Worm (Caenorhabditis elegans) whole organism, late embryonic: ENCODE measurements around the gene bath-26.

Experiments
- elt-4 ChIP-seq: sonication (generic microtip); optimal IDR thresholded peaks from 2 replicates; lab custom pipeline; 2016; ENCODE audit warnings: missing genetic modification characterization, missing compliant biosample characterization
- hlh-13 ChIP-seq: fragments of 200-800 bp; sonication (Bioruptor generic); optimal IDR thresholded peaks from 2 replicates; lab custom pipeline; 2018; ENCODE audit warnings: mild to moderate bottlenecking, missing genetic modification characterization, missing compliant biosample characterization
- nhr-11 ChIP-seq: fragments of 150-350 bp; optimal IDR thresholded peaks from 2 replicates; lab custom pipeline; 2014; ENCODE audit warnings: missing biosample characterization, missing genetic modification characterization
- ref-2 ChIP-seq: sonication (generic microtip); optimal IDR thresholded peaks from 2 replicates; lab custom pipeline; 2016; ENCODE audit warnings: missing genetic modification characterization, missing compliant biosample characterization
- sox-2 ChIP-seq: fragments of 200-800 bp; sonication (Bioruptor generic); IDR thresholded peaks from 2 replicates; pipeline ENCODE4 v1.3.6; 2022; ENCODE audit warnings: missing genetic modification reagents, missing genetic modification characterization, missing compliant biosample characterization
- ttx-3 ChIP-seq: sonication (generic microtip); optimal IDR thresholded peaks from 2 replicates; lab custom pipeline; 2016; ENCODE audit warnings: missing genetic modification reagents, missing genetic modification characterization, missing compliant biosample characterization

- TF ChIP-seq hlh-13 (GFP tag; lab: Kevin White, UChicago): no peak
- TF ChIP-seq sox-2 (GFP tag; lab: Robert Waterston, UW): no peak
- TF ChIP-seq elt-4 (tag; lab: Kevin White, UChicago): no peak
- no peak for TF ChIP-seq ref-2 (tag; lab: Kevin White, UChicago)
- TF ChIP-seq ttx-3 (tag; lab: Kevin White, UChicago): no peak
- TF ChIP-seq nhr-11 (tag; lab: Kevin White, UChicago): no peak
Observed at ce11 chrII:1597101-1598088, 3.2 kb downstream of the bath-26 start, which contains the start of gene bath-46.
